Fruit fly (Drosophila melanogaster) whole organism, prepupa: ENCODE results near the gene MED1.

Source experiments
- Blimp-1 ChIP-seq: fragments of 200-800 bp; sonication (Bioruptor generic); optimal IDR thresholded peaks from 3 replicates; lab custom pipeline; 2017; ENCODE audit warnings: missing biosample characterization, missing genetic modification characterization, mild to moderate bottlenecking, moderate library complexity, missing genetic modification reagents
- CG10669 ChIP-seq: fragments of 200-800 bp; sonication (Bioruptor generic); optimal IDR thresholded peaks from 3 replicates; lab custom pipeline; 2018; ENCODE audit warnings: missing biosample characterization, mild to moderate bottlenecking, missing genetic modification characterization, moderate library complexity
- CG11294 ChIP-seq: fragments of 200-800 bp; sonication (Bioruptor generic); IDR thresholded peaks from 2 replicates; pipeline ENCODE4 v1.3.6; 2022; ENCODE audit warnings: missing biosample characterization, missing genetic modification characterization
- CG11762 ChIP-seq: fragments of 200-800 bp; sonication (Bioruptor generic); optimal IDR thresholded peaks from 3 replicates; lab custom pipeline; 2016; ENCODE audit warnings: missing biosample characterization, missing genetic modification characterization; ENCODE audit not compliant: insufficient read depth
- CG11902 ChIP-seq: fragments of 200-800 bp; sonication (Bioruptor generic); optimal IDR thresholded peaks from 3 replicates; lab custom pipeline; 2016; ENCODE audit warnings: missing biosample characterization, missing genetic modification characterization
- CG1621 ChIP-seq: fragments of 200-800 bp; sonication (Bioruptor generic); optimal IDR thresholded peaks from 3 replicates; lab custom pipeline; 2018; ENCODE audit warnings: missing biosample characterization, mild to moderate bottlenecking, missing genetic modification characterization
- CG16779 ChIP-seq: fragments of 200-800 bp; sonication (Bioruptor generic); optimal IDR thresholded peaks from 3 replicates; lab custom pipeline; 2017; ENCODE audit warnings: missing biosample characterization, mild to moderate bottlenecking, missing genetic modification characterization
- CG3032 ChIP-seq: fragments of 200-800 bp; optimal IDR thresholded peaks from 2 replicates; lab custom pipeline; 2019; ENCODE audit warnings: missing biosample characterization, mild to moderate bottlenecking, missing genetic modification characterization, moderate library complexity
- CG31627 ChIP-seq: fragments of 200-800 bp; sonication (Bioruptor generic); optimal IDR thresholded peaks from 3 replicates; lab custom pipeline; 2016; ENCODE audit warnings: missing biosample characterization, missing genetic modification characterization
- CG32006 ChIP-seq: fragments of 200-800 bp; sonication (Bioruptor generic); optimal IDR thresholded peaks from 3 replicates; lab custom pipeline; 2017; ENCODE audit warnings: missing biosample characterization, mild to moderate bottlenecking, missing genetic modification characterization
- CG3919 ChIP-seq: fragments of 200-800 bp; sonication (Bioruptor generic); optimal IDR thresholded peaks from 3 replicates; lab custom pipeline; 2016; ENCODE audit warnings: missing biosample characterization, missing genetic modification characterization
- CG4318 ChIP-seq: fragments of 200-800 bp; sonication (Bioruptor generic); optimal IDR thresholded peaks from 3 replicates; lab custom pipeline; 2017; ENCODE audit warnings: missing biosample characterization, mild to moderate bottlenecking, missing genetic modification characterization
- CG6163 ChIP-seq: fragments of 200-800 bp; sonication (Bioruptor generic); IDR thresholded peaks from 3 replicates; pipeline ENCODE4 v1.3.6; 2022; ENCODE audit warnings: missing biosample characterization, missing genetic modification characterization
- CG6276 ChIP-seq: fragments of 200-800 bp; sonication (Bioruptor generic); optimal IDR thresholded peaks from 2 replicates; lab custom pipeline; 2017; ENCODE audit warnings: missing biosample characterization, mild to moderate bottlenecking, missing genetic modification characterization
- CG8119 ChIP-seq: fragments of 200-800 bp; sonication (Bioruptor generic); IDR thresholded peaks from 3 replicates; pipeline ENCODE4 v1.3.6; 2022; ENCODE audit warnings: missing biosample characterization, missing genetic modification characterization
- CG8319 ChIP-seq: fragments of 200-800 bp; sonication (Bioruptor generic); optimal IDR thresholded peaks from 3 replicates; lab custom pipeline; 2016; ENCODE audit warnings: missing biosample characterization, missing genetic modification characterization
- CG8632 ChIP-seq: fragments of 200-800 bp; sonication (Bioruptor generic); optimal IDR thresholded peaks from 3 replicates; lab custom pipeline; 2016; ENCODE audit warnings: missing biosample characterization, missing genetic modification characterization
- Eip75B ChIP-seq: fragments of 200-800 bp; sonication (Bioruptor generic); optimal IDR thresholded peaks from 3 replicates; lab custom pipeline; 2016; ENCODE audit warnings: missing biosample characterization, missing genetic modification characterization
- Eip78C ChIP-seq: fragments of 200-800 bp; sonication (Bioruptor generic); peaks from one replicate; lab custom pipeline; 2016; ENCODE audit warnings: missing biosample characterization, missing genetic modification characterization
- Eip93F ChIP-seq: fragments of 200-800 bp; sonication (Bioruptor generic); optimal IDR thresholded peaks from 2 replicates; lab custom pipeline; 2016; ENCODE audit warnings: missing biosample characterization, mild to moderate bottlenecking, missing genetic modification characterization
- Ets21C ChIP-seq: fragments of 200-800 bp; sonication (Bioruptor generic); optimal IDR thresholded peaks from 3 replicates; lab custom pipeline; 2016; ENCODE audit warnings: missing biosample characterization, missing genetic modification characterization
- Ets96B ChIP-seq: fragments of 200-800 bp; optimal IDR thresholded peaks from 2 replicates; lab custom pipeline; 2019; ENCODE audit warnings: missing biosample characterization, mild to moderate bottlenecking, missing genetic modification characterization, moderate library complexity
- Gug ChIP-seq: fragments of 200-800 bp; sonication (Bioruptor generic); IDR thresholded peaks from 2 replicates; pipeline ENCODE4 v1.3.6; 2022; ENCODE audit warnings: missing biosample characterization, missing genetic modification characterization
- Hr38 ChIP-seq: sonication (Bioruptor generic); optimal IDR thresholded peaks from 2 replicates; lab custom pipeline; 2016; ENCODE audit warnings: missing biosample characterization, missing genetic modification characterization
- Hr39 ChIP-seq: fragments of 200-800 bp; sonication (Bioruptor generic); optimal IDR thresholded peaks from 2 replicates; lab custom pipeline; 2016; ENCODE audit warnings: missing biosample characterization, missing genetic modification characterization
- OdsH ChIP-seq: fragments of 200-800 bp; sonication (Bioruptor generic); optimal IDR thresholded peaks from 3 replicates; lab custom pipeline; 2016; ENCODE audit warnings: missing biosample characterization, missing genetic modification characterization
- Smox ChIP-seq: fragments of 200-800 bp; sonication (Bioruptor generic); optimal IDR thresholded peaks from 3 replicates; lab custom pipeline; 2016; ENCODE audit warnings: missing biosample characterization, missing genetic modification characterization
- Sox102F ChIP-seq: fragments of 200-800 bp; sonication (Bioruptor generic); optimal IDR thresholded peaks from 2 replicates; lab custom pipeline; 2016; ENCODE audit warnings: missing biosample characterization, mild to moderate bottlenecking, missing genetic modification characterization
- acj6 ChIP-seq: fragments of 200-800 bp; sonication (Bioruptor generic); optimal IDR thresholded peaks from 3 replicates; lab custom pipeline; 2016; ENCODE audit warnings: missing biosample characterization, missing genetic modification characterization
- cyc ChIP-seq: fragments of 200-800 bp; sonication (Bioruptor generic); optimal IDR thresholded peaks from 3 replicates; lab custom pipeline; 2016; ENCODE audit warnings: missing biosample characterization, missing genetic modification characterization
- dac ChIP-seq: fragments of 200-800 bp; sonication (Bioruptor generic); optimal IDR thresholded peaks from 2 replicates; lab custom pipeline; 2017; ENCODE audit warnings: missing biosample characterization, mild to moderate bottlenecking, missing genetic modification characterization
- dsx ChIP-seq: fragments of 200-800 bp; optimal IDR thresholded peaks from 3 replicates; lab custom pipeline; 2019; ENCODE audit warnings: missing biosample characterization, mild to moderate bottlenecking, missing genetic modification characterization, moderate library complexity; ENCODE audit not compliant: poor library complexity, severe bottlenecking
- eg ChIP-seq: fragments of 200-800 bp; sonication (Bioruptor generic); IDR thresholded peaks from 3 replicates; pipeline ENCODE4 v1.3.6; 2022; ENCODE audit warnings: missing biosample characterization, missing genetic modification characterization
- esn ChIP-seq: fragments of 200-800 bp; sonication (Bioruptor generic); optimal IDR thresholded peaks from 2 replicates; lab custom pipeline; 2016; ENCODE audit warnings: missing biosample characterization, mild to moderate bottlenecking, missing genetic modification characterization, moderate library complexity
- fd59A ChIP-seq: fragments of 200-800 bp; sonication (Bioruptor generic); optimal IDR thresholded peaks from 2 replicates; lab custom pipeline; 2017; ENCODE audit warnings: missing biosample characterization, mild to moderate bottlenecking, missing genetic modification characterization, missing genetic modification reagents
- fkh ChIP-seq: fragments of 200-800 bp; sonication (Bioruptor generic); optimal IDR thresholded peaks from 3 replicates; lab custom pipeline; 2017; ENCODE audit warnings: missing biosample characterization, mild to moderate bottlenecking, missing genetic modification characterization, moderate library complexity
- lz ChIP-seq: fragments of 200-800 bp; sonication (Bioruptor generic); optimal IDR thresholded peaks from 3 replicates; lab custom pipeline; 2016; ENCODE audit warnings: missing biosample characterization, missing genetic modification characterization
- net ChIP-seq: fragments of 200-800 bp; sonication (Bioruptor generic); optimal IDR thresholded peaks from 3 replicates; lab custom pipeline; 2016; ENCODE audit warnings: missing biosample characterization, missing genetic modification characterization
- pdm3 ChIP-seq: fragments of 200-800 bp; sonication (Bioruptor generic); optimal IDR thresholded peaks from 3 replicates; lab custom pipeline; 2016; ENCODE audit warnings: missing biosample characterization, missing genetic modification characterization
- salr ChIP-seq, 2 experiments: fragments of 200-800 bp; sonication (Bioruptor generic); optimal IDR thresholded peaks; 3 replicates each; lab custom pipeline; 2016 to 2018; ENCODE audit warnings: missing biosample characterization in 2 of 2, missing genetic modification characterization in 2 of 2, mild to moderate bottlenecking in 1 of 2
- spab ChIP-seq: fragments of 200-800 bp; sonication (Bioruptor generic); optimal IDR thresholded peaks from 2 replicates; lab custom pipeline; 2017; ENCODE audit warnings: missing biosample characterization, mild to moderate bottlenecking, missing genetic modification characterization, missing genetic modification reagents
- ss ChIP-seq, 2 experiments: fragments of 200-800 bp; sonication (Bioruptor generic); optimal IDR thresholded peaks; 2 replicates in 1 of 2; 3 replicates in 1 of 2; lab custom pipeline; 2017 to 2018; ENCODE audit warnings: mild to moderate bottlenecking in 2 of 2, missing biosample characterization in 2 of 2, missing genetic modification characterization in 2 of 2, moderate library complexity in 1 of 2
- svp ChIP-seq: fragments of 200-800 bp; sonication (Bioruptor generic); peaks from one replicate; lab custom pipeline; 2016; ENCODE audit warnings: missing biosample characterization, missing genetic modification characterization
- topi ChIP-seq: fragments of 200-800 bp; sonication (Bioruptor generic); optimal IDR thresholded peaks from 3 replicates; lab custom pipeline; 2016; ENCODE audit warnings: missing biosample characterization, missing genetic modification characterization
- vri ChIP-seq: fragments of 200-800 bp; sonication (Bioruptor generic); optimal IDR thresholded peaks from 3 replicates; lab custom pipeline; 2016; ENCODE audit warnings: missing biosample characterization, mild to moderate bottlenecking, missing genetic modification characterization

MED1 gene

DNA sequence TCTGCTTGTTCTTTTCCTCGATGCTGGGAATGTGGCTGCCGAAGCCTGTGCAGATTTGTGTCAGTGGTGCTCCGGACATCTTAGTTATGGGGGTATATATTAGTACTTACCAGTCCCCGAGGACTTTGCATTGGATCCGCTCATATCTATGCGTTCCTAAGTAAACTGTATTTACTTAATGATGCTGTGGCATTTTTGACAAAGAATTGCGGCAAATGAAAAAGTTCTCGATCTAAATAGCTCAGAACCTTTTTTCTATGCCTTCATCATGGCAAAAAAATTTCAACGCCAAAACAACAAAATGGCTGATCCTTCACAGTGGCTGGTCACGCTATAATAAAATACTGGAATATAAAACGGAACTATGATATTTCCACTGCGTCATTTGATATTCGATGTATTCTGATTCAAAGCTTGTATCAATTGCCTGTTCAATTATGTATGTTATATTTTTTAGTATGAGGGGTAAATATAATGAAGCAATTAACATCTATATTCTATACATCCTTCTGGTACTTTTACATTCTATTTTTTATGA, at the start of gene MED1:
TSS of gene MED1 (minus strand) at position 295 of the 538 bp plus-strand sequence.
- TF ChIP-seq eg (GFP tag; lab: Robert Waterston, UW) (peak; percentile 15; the same call in 1 of the 3 replicates), vri (GFP tag; lab: Kevin White, UChicago) (no peak), Eip78C (GFP tag; lab: Kevin White, UChicago) (no peak), spab (no peak), Smox (GFP tag; lab: Kevin White, UChicago) (no peak), CG11762 (GFP tag; lab: Kevin White, UChicago) (no peak), Blimp-1 (no peak), CG31627 (GFP tag; lab: Kevin White, UChicago) (peak; percentile 43), pdm3 (GFP tag; lab: Kevin White, UChicago) (no peak), salr (GFP tag; optimal IDR thresholded peaks at IDR 0.05; lab: Kevin White, UChicago) (no peak), Ets21C (GFP tag; lab: Kevin White, UChicago) (peak; percentile 5), CG10669 (GFP tag; lab: Kevin White, UChicago) (no peak), topi (GFP tag; lab: Kevin White, UChicago) (no peak), svp (no peak), Ets96B (tag; lab: Kevin White, UChicago) (no peak)
- TF ChIP-seq, all 60 proteins: peak for 3

DNA sequence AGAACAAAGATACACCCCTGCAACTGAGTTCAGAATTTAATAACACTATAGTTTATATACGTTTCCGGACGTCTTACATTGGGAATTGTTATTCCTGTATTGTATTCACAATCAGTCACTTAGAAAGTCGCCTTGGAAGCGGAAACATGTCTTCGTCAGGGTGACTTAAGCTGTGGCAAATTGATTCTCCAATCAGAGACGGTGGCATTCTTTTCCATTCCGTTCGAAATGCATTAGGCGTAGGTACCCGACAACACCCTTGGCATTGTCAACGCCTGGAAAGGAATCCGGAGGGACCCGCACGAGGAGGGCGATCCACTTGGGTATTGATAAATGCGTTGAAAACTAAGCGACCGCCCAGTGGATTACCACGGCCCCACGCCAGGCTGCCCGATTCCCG, 49.7 kb upstream of the MED1 start, which contains the start of gene Sfp78E:
TSS of gene Sfp78E (minus strand) at position 101 of the 400 bp plus-strand sequence.
- TF ChIP-seq dsx (GFP tag; lab: Kevin White, UChicago) (no peak), CG8319 (GFP tag; lab: Kevin White, UChicago) (no peak), Gug (GFP tag; lab: Robert Waterston, UW) (no peak), CG6163 (no peak), ss (GFP tag; optimal IDR thresholded peaks at IDR 0.05; lab: Kevin White, UChicago) (no peak), svp (no peak), salr (GFP tag; optimal IDR thresholded peaks at IDR 0.05; lab: Kevin White, UChicago) (no peak), Eip75B (no peak), CG31627 (GFP tag; lab: Kevin White, UChicago) (no peak), spab (no peak), Hr39 (GFP tag; lab: Kevin White, UChicago) (no peak), CG32006 (GFP tag; lab: Kevin White, UChicago) (no peak), CG8632 (GFP tag; lab: Kevin White, UChicago) (no peak), Sox102F (no peak)

DNA sequence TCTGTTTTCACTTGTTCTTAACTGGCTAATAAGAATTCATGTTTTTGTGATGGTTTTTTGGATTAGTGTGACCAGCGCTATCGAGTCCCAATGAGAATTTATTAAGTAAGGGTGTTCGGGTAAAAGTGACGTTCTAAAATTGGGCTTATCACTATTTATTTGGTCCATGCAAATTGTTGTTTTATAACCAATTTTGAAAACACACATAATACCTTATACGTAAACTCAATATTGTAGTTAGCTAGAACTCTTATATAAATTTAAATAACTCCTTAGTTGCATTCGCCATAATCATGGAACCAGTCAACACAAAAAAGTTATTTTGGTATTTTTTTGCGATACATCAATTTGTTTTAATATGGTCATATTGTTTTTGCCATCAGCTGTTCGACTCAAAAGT, 45.4 kb upstream of the MED1 start, which contains the start of the genes Als2 and CG11248:
TSS of gene Als2 (minus strand) at position 69 of the 400 bp plus-strand sequence.
TSS of gene CG11248 (plus strand) at position 364 of the 400 bp plus-strand sequence.
- TF ChIP-seq acj6 (peak; percentile 74), vri (GFP tag; lab: Kevin White, UChicago) (no peak), Ets96B (tag; lab: Kevin White, UChicago) (peak; percentile 72), CG4318 (GFP tag; lab: Kevin White, UChicago) (peak; percentile 57), CG10669 (GFP tag; lab: Kevin White, UChicago) (no peak), fkh (GFP tag; lab: Kevin White, UChicago) (no peak), CG3919 (no peak), Gug (GFP tag; lab: Robert Waterston, UW) (peak; percentile 62), CG3032 (no peak), Hr39 (GFP tag; lab: Kevin White, UChicago) (peak; percentile 86), CG11294 (peak; percentile 42; the same call in 1 of the 2 replicates), Smox (GFP tag; lab: Kevin White, UChicago) (no peak), esn (GFP tag; lab: Kevin White, UChicago) (no peak), cyc (GFP tag; lab: Kevin White, UChicago) (peak; percentile 78), CG31627 (GFP tag; lab: Kevin White, UChicago) (peak; percentile 87), Hr38 (no peak), Eip93F (GFP tag; lab: Kevin White, UChicago) (no peak), fd59A (peak; percentile 44), CG8119 (no peak; the same call in 2 of the 3 replicates), net (GFP tag; lab: Kevin White, UChicago) (no peak), lz (GFP tag; lab: Kevin White, UChicago) (peak; percentile 81), pdm3 (GFP tag; lab: Kevin White, UChicago) (no peak), Ets21C (GFP tag; lab: Kevin White, UChicago) (peak; percentile 77), CG6276 (GFP tag; lab: Kevin White, UChicago) (no peak), CG1621 (tag; lab: Kevin White, UChicago) (peak; percentile 27), Blimp-1 (peak; percentile 33), dac (no peak), OdsH (no peak), CG16779 (tag; lab: Kevin White, UChicago) (no peak), dsx (GFP tag; lab: Kevin White, UChicago) (no peak), CG11902 (GFP tag; lab: Kevin White, UChicago) (peak; percentile 76), CG8632 (GFP tag; lab: Kevin White, UChicago) (peak; percentile 52)
